Worm (Caenorhabditis elegans) whole organism, late embryonic: ENCODE results near the gene F07H5.13.

Experiments used
- F13H6.1 ChIP-seq: sonication (generic microtip); optimal IDR thresholded peaks from 2 replicates; lab custom pipeline; 2016; ENCODE audit warnings: missing genetic modification characterization, missing compliant biosample characterization
- K09A11.1 ChIP-seq: sonication (generic microtip); optimal IDR thresholded peaks from 2 replicates; lab custom pipeline; 2017; ENCODE audit warnings: antibody characterized with exemption, mild to moderate bottlenecking, missing genetic modification characterization, missing compliant biosample characterization; ENCODE audit not compliant: insufficient read depth
- T23F11.4 ChIP-seq: fragments of 200-800 bp; sonication (Bioruptor generic); optimal IDR thresholded peaks from 2 replicates; lab custom pipeline; 2018; ENCODE audit warnings: mild to moderate bottlenecking, missing genetic modification characterization, missing compliant biosample characterization
- ahr-1 ChIP-seq: sonication (generic microtip); optimal IDR thresholded peaks from 2 replicates; lab custom pipeline; 2016; ENCODE audit warnings: missing genetic modification characterization, missing compliant biosample characterization
- ceh-18 ChIP-seq: sonication (generic microtip); optimal IDR thresholded peaks from 2 replicates; lab custom pipeline; 2016; ENCODE audit warnings: missing genetic modification characterization, missing compliant biosample characterization
- ceh-19 ChIP-seq: fragments of 200-800 bp; sonication (Bioruptor generic); optimal IDR thresholded peaks from 2 replicates; lab custom pipeline; 2018; ENCODE audit warnings: mild to moderate bottlenecking, missing genetic modification characterization, missing compliant biosample characterization
- ceh-2 ChIP-seq: sonication (generic microtip); optimal IDR thresholded peaks from 2 replicates; lab custom pipeline; 2016; ENCODE audit warnings: missing genotype, missing genetic modification characterization, missing compliant biosample characterization
- ceh-30 ChIP-seq: fragments of 150-350 bp; optimal IDR thresholded peaks from 2 replicates; lab custom pipeline; 2014; ENCODE audit warnings: missing biosample characterization, missing genetic modification characterization
- ceh-31 ChIP-seq: sonication (generic microtip); optimal IDR thresholded peaks from 2 replicates; lab custom pipeline; 2016; ENCODE audit warnings: missing genetic modification characterization, missing compliant biosample characterization
- ceh-45 ChIP-seq: fragments of 200-800 bp; sonication (Bioruptor generic); IDR thresholded peaks from 2 replicates; pipeline ENCODE4 v1.3.6; 2022; ENCODE audit warnings: missing genetic modification reagents, missing genetic modification characterization, missing compliant biosample characterization
- ceh-9 ChIP-seq: sonication (generic microtip); optimal IDR thresholded peaks from 2 replicates; lab custom pipeline; 2016; ENCODE audit warnings: mild to moderate bottlenecking, missing genetic modification characterization, inconsistent platforms, missing compliant biosample characterization
- elt-4 ChIP-seq: sonication (generic microtip); optimal IDR thresholded peaks from 2 replicates; lab custom pipeline; 2016; ENCODE audit warnings: missing genetic modification characterization, missing compliant biosample characterization
- ets-4 ChIP-seq: sonication (generic microtip); optimal IDR thresholded peaks from 2 replicates; lab custom pipeline; 2016; ENCODE audit warnings: missing genetic modification characterization, missing compliant biosample characterization
- gmeb-2 ChIP-seq: sonication (generic microtip); optimal IDR thresholded peaks from 2 replicates; lab custom pipeline; 2016; ENCODE audit warnings: missing genetic modification characterization, inconsistent platforms, missing compliant biosample characterization
- hlh-13 ChIP-seq: fragments of 200-800 bp; sonication (Bioruptor generic); optimal IDR thresholded peaks from 2 replicates; lab custom pipeline; 2018; ENCODE audit warnings: mild to moderate bottlenecking, missing genetic modification characterization, missing compliant biosample characterization
- hlh-6 ChIP-seq: sonication (generic microtip); optimal IDR thresholded peaks from 2 replicates; lab custom pipeline; 2016; ENCODE audit warnings: missing genotype, missing genetic modification characterization, missing compliant biosample characterization
- lim-6 ChIP-seq: sonication (generic microtip); optimal IDR thresholded peaks from 2 replicates; lab custom pipeline; 2016; ENCODE audit warnings: missing genetic modification characterization, missing compliant biosample characterization
- madf-2 ChIP-seq: sonication (generic microtip); optimal IDR thresholded peaks from 2 replicates; lab custom pipeline; 2017; ENCODE audit warnings: missing genetic modification characterization, missing compliant biosample characterization
- mec-3 ChIP-seq: sonication (generic microtip); optimal IDR thresholded peaks from 2 replicates; lab custom pipeline; 2016; ENCODE audit warnings: borderline replicate concordance, missing genetic modification characterization, missing compliant biosample characterization
- nfya-1 ChIP-seq: sonication (generic microtip); optimal IDR thresholded peaks from 2 replicates; lab custom pipeline; 2017; ENCODE audit warnings: missing genetic modification characterization, mild to moderate bottlenecking, missing compliant biosample characterization, antibody characterized with exemption, moderate library complexity
- nhr-11 ChIP-seq: fragments of 150-350 bp; optimal IDR thresholded peaks from 2 replicates; lab custom pipeline; 2014; ENCODE audit warnings: missing biosample characterization, missing genetic modification characterization
- nhr-232 ChIP-seq: sonication (generic microtip); optimal IDR thresholded peaks from 2 replicates; lab custom pipeline; 2016; ENCODE audit warnings: missing genetic modification characterization, missing compliant biosample characterization
- odd-2 ChIP-seq: sonication (generic microtip); optimal IDR thresholded peaks from 2 replicates; lab custom pipeline; 2017; ENCODE audit warnings: antibody characterized with exemption, mild to moderate bottlenecking, missing genetic modification characterization, missing compliant biosample characterization
- pag-3 ChIP-seq: sonication (generic microtip); optimal IDR thresholded peaks from 2 replicates; lab custom pipeline; 2016; ENCODE audit warnings: missing compliant biosample characterization, missing genetic modification characterization, borderline replicate concordance
- pat-9 ChIP-seq: fragments of 200-800 bp; sonication (Bioruptor generic); optimal IDR thresholded peaks from 2 replicates; lab custom pipeline; 2018; ENCODE audit warnings: mild to moderate bottlenecking, missing genetic modification characterization, moderate library complexity, missing compliant biosample characterization
- pha-2 ChIP-seq: sonication (generic microtip); optimal IDR thresholded peaks from 2 replicates; lab custom pipeline; 2017; ENCODE audit warnings: mild to moderate bottlenecking, missing genetic modification characterization, missing compliant biosample characterization
- pha-4 ChIP-seq: fragments of 150-350 bp; optimal IDR thresholded peaks from 2 replicates; lab custom pipeline; 2018; ENCODE audit warnings: missing biosample characterization, missing genetic modification reagents, missing genetic modification characterization
- pqm-1 ChIP-seq: sonication (generic microtip); optimal IDR thresholded peaks from 2 replicates; lab custom pipeline; 2016; ENCODE audit warnings: missing genetic modification characterization, missing compliant biosample characterization
- rnt-1 ChIP-seq: sonication (generic microtip); optimal IDR thresholded peaks from 2 replicates; lab custom pipeline; 2016; ENCODE audit warnings: missing genetic modification characterization, missing compliant biosample characterization
- sdc-2 ChIP-seq: sonication (generic microtip); optimal IDR thresholded peaks from 2 replicates; lab custom pipeline; 2016; ENCODE audit warnings: missing genotype, missing genetic modification characterization, missing compliant biosample characterization
- tbx-2 ChIP-seq: sonication (generic microtip); optimal IDR thresholded peaks from 2 replicates; lab custom pipeline; 2016; ENCODE audit warnings: missing genetic modification characterization, missing compliant biosample characterization
- unc-3 ChIP-seq, 2 experiments: fragments of 200-800 bp in 1 of 2; sonication (Bioruptor generic) in 1 of 2; sonication (generic microtip) in 1 of 2; conservative IDR thresholded peaks in 1 of 2; optimal IDR thresholded peaks in 1 of 2; 2 replicates each; pipeline versions ENCODE4 v1.3.6 to Lab custom; 2016 to 2022; ENCODE audit warnings: missing compliant biosample characterization in 2 of 2, missing genetic modification characterization in 2 of 2, missing genetic modification reagents in 1 of 2
- unc-42 ChIP-seq: sonication (generic microtip); optimal IDR thresholded peaks from 2 replicates; lab custom pipeline; 2016; ENCODE audit warnings: missing genotype, missing genetic modification characterization, missing compliant biosample characterization
- unc-86 ChIP-seq: sonication (generic microtip); optimal IDR thresholded peaks from 2 replicates; lab custom pipeline; 2016; ENCODE audit warnings: missing genetic modification characterization, missing compliant biosample characterization
- zip-5 ChIP-seq: sonication (generic microtip); optimal IDR thresholded peaks from 2 replicates; lab custom pipeline; 2016; ENCODE audit warnings: missing genetic modification characterization, missing compliant biosample characterization
- ztf-16 ChIP-seq: sonication (generic microtip); optimal IDR thresholded peaks from 2 replicates; lab custom pipeline; 2017; ENCODE audit warnings: missing genetic modification characterization, missing compliant biosample characterization

F07H5.13 gene

DNA sequence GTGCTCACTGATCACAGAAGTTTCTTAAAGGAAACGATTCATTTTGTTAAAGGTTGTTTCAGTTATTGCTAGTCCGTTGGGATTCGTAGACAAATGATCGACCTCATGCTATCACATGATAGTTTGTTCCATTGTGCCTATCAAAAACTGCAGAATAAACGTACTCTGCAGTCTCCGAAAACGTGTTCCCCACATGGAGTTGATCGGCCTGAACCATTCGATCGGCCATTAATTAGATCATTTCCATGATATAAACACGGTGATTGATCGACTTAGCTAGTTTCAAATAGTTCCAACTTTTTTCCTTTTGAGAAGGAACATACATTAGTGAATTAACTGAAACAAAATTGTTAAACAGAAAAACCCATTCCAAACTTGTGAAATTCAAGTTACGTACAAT lies 32.4 kb downstream of the F07H5.13 start:
- TF ChIP-seq rnt-1 (no peak), ceh-2 (tag; lab: Kevin White, UChicago) (no peak), pha-4 (tag; lab: Kevin White, UChicago) (no peak), pha-2 (tag; lab: Kevin White, UChicago) (no peak), gmeb-2 (tag; lab: Kevin White, UChicago) (no peak), ztf-16 (tag; lab: Kevin White, UChicago) (no peak), tbx-2 (tag; lab: Kevin White, UChicago) (no peak), pqm-1 (no peak), zip-5 (no peak), ceh-45 (GFP tag; lab: Robert Waterston, UW) (no peak), ahr-1 (tag; lab: Kevin White, UChicago) (no peak)

DNA sequence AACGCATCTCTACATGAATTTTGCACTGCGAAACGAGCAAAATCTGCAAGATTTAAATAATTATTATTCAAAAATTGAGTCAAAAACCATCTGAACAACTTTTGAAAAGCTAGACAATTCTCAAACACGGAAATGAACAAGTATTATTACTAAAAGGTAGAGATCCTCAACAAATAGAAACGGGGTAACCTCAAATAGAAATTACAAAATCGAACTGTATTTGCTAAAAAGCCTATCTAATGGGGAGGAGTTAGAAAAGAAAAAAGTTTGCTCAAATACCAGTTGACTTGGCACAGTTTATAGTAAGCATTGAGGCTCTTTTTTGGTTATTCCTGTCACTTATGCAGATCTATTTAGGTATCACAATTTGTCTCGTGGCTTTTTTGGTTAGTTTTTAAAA lies 35.4 kb downstream of the F07H5.13 start, which contains the start of gene nas-25:
TSS of gene nas-25 (plus strand) at position 301 of the 400 bp plus-strand sequence.
- TF ChIP-seq odd-2 (tag; lab: Kevin White, UChicago) (no peak), K09A11.1 (tag; lab: Kevin White, UChicago) (no peak), unc-3 (GFP tag; conservative IDR thresholded peaks at IDR 0.05; lab: Robert Waterston, UW) (no peak), unc-3 (tag; optimal IDR thresholded peaks at IDR 0.05; lab: Kevin White, UChicago) (no peak), ceh-30 (no peak), nfya-1 (no peak), ets-4 (no peak), T23F11.4 (no peak), F13H6.1 (tag; lab: Kevin White, UChicago) (no peak)

DNA sequence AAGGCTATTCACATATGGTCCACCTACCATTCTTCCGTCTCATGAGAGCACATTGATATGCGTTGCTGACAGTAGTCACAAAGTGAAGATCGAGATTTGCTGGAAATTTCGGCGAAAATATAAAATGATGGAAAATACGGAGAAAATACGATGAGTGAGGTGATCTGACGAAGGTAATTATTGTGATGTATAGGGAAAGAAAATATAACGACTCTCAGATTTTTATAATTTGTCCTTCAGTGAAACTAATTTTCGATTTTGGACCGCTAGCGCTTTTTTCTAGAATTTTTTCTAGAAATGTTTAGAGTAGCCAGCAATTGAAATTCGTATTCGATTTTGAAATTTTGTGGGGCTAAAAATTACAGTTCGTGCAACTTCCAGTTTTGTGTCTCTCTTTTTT lies 38.8 kb downstream of the F07H5.13 start, which contains the start of gene F46C5.2:
TSS of gene F46C5.2 (minus strand) at position 101 of the 400 bp plus-strand sequence.
- no peak for TF ChIP-seq mec-3
- TF ChIP-seq, all 69 proteins: peak for 0

ce11 chrII:8830917-8831316 lies 40.6 kb downstream of the F07H5.13 start:
- TF ChIP-seq unc-42 (tag; lab: Kevin White, UChicago) (peak; percentile 63), ceh-31 (tag; lab: Kevin White, UChicago) (no peak)
- TF ChIP-seq, all 69 proteins: peak for 1

ce11 chrII:8832941-8833340 lies 42.6 kb downstream of the F07H5.13 start:
- TF ChIP-seq nhr-232 (tag; lab: Kevin White, UChicago), result no peak
- no peak for TF ChIP-seq lim-6 (tag; lab: Kevin White, UChicago)
- TF ChIP-seq nhr-11 (tag; lab: Kevin White, UChicago), result no peak
- no peak for TF ChIP-seq T23F11.4
- no peak for TF ChIP-seq odd-2 (tag; lab: Kevin White, UChicago)
- no peak for TF ChIP-seq madf-2 (tag; lab: Kevin White, UChicago)
- TF ChIP-seq ceh-31 (tag; lab: Kevin White, UChicago), result no peak
- TF ChIP-seq sdc-2 (tag; lab: Kevin White, UChicago), result no peak
- TF ChIP-seq ceh-19, result no peak
- TF ChIP-seq pqm-1, result no peak
- TF ChIP-seq F13H6.1 (tag; lab: Kevin White, UChicago), result no peak
- no peak for TF ChIP-seq ceh-9
- no peak for TF ChIP-seq hlh-6 (tag; lab: Kevin White, UChicago)
- no peak for TF ChIP-seq unc-86 (tag; lab: Kevin White, UChicago)
- no peak for TF ChIP-seq elt-4 (tag; lab: Kevin White, UChicago)
- no peak for TF ChIP-seq hlh-13 (GFP tag; lab: Kevin White, UChicago)
- no peak for TF ChIP-seq ceh-18 (tag; lab: Kevin White, UChicago)
- no peak for TF ChIP-seq pag-3 (tag; lab: Kevin White, UChicago)
- TF ChIP-seq ceh-45 (GFP tag; lab: Robert Waterston, UW), result no peak
- TF ChIP-seq pat-9 (tag; lab: Kevin White, UChicago), result no peak
